Fruit fly (Drosophila melanogaster) whole organism, pupa: ENCODE data around the gene NijA.

Experiments used
- CG10348 ChIP-seq: fragments of 200-800 bp; sonication (Bioruptor generic); IDR thresholded peaks from 2 replicates; pipeline ENCODE4 v1.3.6; 2022; ENCODE audit warnings: missing biosample characterization, missing genetic modification characterization
- CG12605 ChIP-seq: fragments of 200-800 bp; sonication (Bioruptor generic); IDR thresholded peaks from 2 replicates; pipeline ENCODE4 v1.3.6; 2022; ENCODE audit warnings: missing biosample characterization, missing genetic modification characterization
- CG13204 ChIP-seq: fragments of 200-800 bp; sonication (Bioruptor generic); optimal IDR thresholded peaks from 2 replicates; lab custom pipeline; 2018; ENCODE audit warnings: missing biosample characterization, mild to moderate bottlenecking, missing genetic modification characterization, moderate library complexity
- CG14655 ChIP-seq: fragments of 200-800 bp; sonication (Bioruptor generic); optimal IDR thresholded peaks from 3 replicates; lab custom pipeline; 2017; ENCODE audit warnings: mild to moderate bottlenecking, missing biosample characterization, missing genetic modification reagents, missing genetic modification characterization
- CG15710 ChIP-seq: fragments of 200-800 bp; sonication (Bioruptor generic); optimal IDR thresholded peaks from 2 replicates; lab custom pipeline; 2018; ENCODE audit warnings: missing biosample characterization, mild to moderate bottlenecking, missing genetic modification characterization, moderate library complexity
- CG17806 ChIP-seq: fragments of 200-800 bp; sonication (Bioruptor generic); optimal IDR thresholded peaks from 2 replicates; lab custom pipeline; 2018; ENCODE audit warnings: missing biosample characterization, mild to moderate bottlenecking, missing genetic modification characterization, moderate library complexity
- CG32121 ChIP-seq: fragments of 200-800 bp; sonication (Bioruptor generic); IDR thresholded peaks from 2 replicates; pipeline ENCODE4 v1.3.6; 2022; ENCODE audit warnings: missing biosample characterization, missing genetic modification characterization
- CG34367 ChIP-seq: fragments of 200-800 bp; sonication (Bioruptor generic); optimal IDR thresholded peaks from 2 replicates; lab custom pipeline; 2018; ENCODE audit warnings: missing biosample characterization, mild to moderate bottlenecking, missing genetic modification characterization
- CG4496 ChIP-seq: fragments of 200-800 bp; sonication (Bioruptor generic); IDR thresholded peaks from 3 replicates; pipeline ENCODE4 v1.3.6; 2022; ENCODE audit warnings: missing biosample characterization, missing genetic modification characterization
- CG8159 ChIP-seq: fragments of 200-800 bp; sonication (Bioruptor generic); optimal IDR thresholded peaks from 3 replicates; lab custom pipeline; 2018; ENCODE audit warnings: missing biosample characterization, mild to moderate bottlenecking, missing genetic modification characterization, moderate library complexity
- CG8301 ChIP-seq: fragments of 200-800 bp; sonication (Bioruptor generic); optimal IDR thresholded peaks from 2 replicates; lab custom pipeline; 2018; ENCODE audit warnings: missing biosample characterization, mild to moderate bottlenecking, missing genetic modification characterization
- CG9948 ChIP-seq: fragments of 200-800 bp; sonication (Bioruptor generic); optimal IDR thresholded peaks from 2 replicates; lab custom pipeline; 2018; ENCODE audit warnings: missing biosample characterization, mild to moderate bottlenecking, missing genetic modification characterization, moderate library complexity
- D1 ChIP-seq: fragments of 200-800 bp; sonication (Bioruptor generic); optimal IDR thresholded peaks from 2 replicates; lab custom pipeline; 2018; ENCODE audit warnings: missing biosample characterization, mild to moderate bottlenecking, missing genetic modification characterization, moderate library complexity
- EcR ChIP-seq: fragments of 200-800 bp; sonication (Bioruptor generic); optimal IDR thresholded peaks from 3 replicates; lab custom pipeline; 2019; ENCODE audit warnings: missing biosample characterization, missing genetic modification characterization, mild to moderate bottlenecking, moderate library complexity, missing genetic modification reagents
- Ets98B ChIP-seq: fragments of 200-800 bp; sonication (Bioruptor generic); IDR thresholded peaks from 2 replicates; pipeline ENCODE4 v1.3.6; 2022; ENCODE audit warnings: missing biosample characterization, missing genetic modification characterization
- Pif1A ChIP-seq: fragments of 200-800 bp; sonication (Bioruptor generic); optimal IDR thresholded peaks from 3 replicates; lab custom pipeline; 2016; ENCODE audit warnings: missing biosample characterization, missing genetic modification characterization
- Pif1B ChIP-seq: fragments of 200-800 bp; sonication (Bioruptor generic); optimal IDR thresholded peaks from 3 replicates; lab custom pipeline; 2016; ENCODE audit warnings: missing biosample characterization, missing genetic modification characterization
- Snoo ChIP-seq: fragments of 200-800 bp; sonication (Bioruptor generic); optimal IDR thresholded peaks from 3 replicates; lab custom pipeline; 2017; ENCODE audit warnings: missing biosample characterization, mild to moderate bottlenecking, missing genetic modification characterization, inconsistent platforms
- fd96Ca ChIP-seq: fragments of 200-800 bp; sonication (Bioruptor generic); IDR thresholded peaks from 3 replicates; pipeline ENCODE4 v1.3.6; 2022; ENCODE audit warnings: missing biosample characterization, missing genetic modification characterization
- gl ChIP-seq: fragments of 200-800 bp; sonication (Bioruptor generic); optimal IDR thresholded peaks from 2 replicates; lab custom pipeline; 2018; ENCODE audit warnings: missing biosample characterization, mild to moderate bottlenecking, missing genetic modification characterization
- rn ChIP-seq: fragments of 200-800 bp; sonication (Bioruptor generic); IDR thresholded peaks from 2 replicates; pipeline ENCODE4 v1.3.6; 2022; ENCODE audit warnings: missing biosample characterization, missing genetic modification characterization

The NijA gene

dm6 chr3L:10719771-10720170, 23.1 kb upstream of the NijA start:
- TF ChIP-seq CG8159 (peak; percentile 71), CG14655 (peak; percentile 39), CG9948 (tag; lab: Kevin White, UChicago) (peak; percentile 33), rn (GFP tag; lab: Robert Waterston, UW) (no peak), CG15710 (tag; lab: Kevin White, UChicago) (peak; percentile 16)

DNA sequence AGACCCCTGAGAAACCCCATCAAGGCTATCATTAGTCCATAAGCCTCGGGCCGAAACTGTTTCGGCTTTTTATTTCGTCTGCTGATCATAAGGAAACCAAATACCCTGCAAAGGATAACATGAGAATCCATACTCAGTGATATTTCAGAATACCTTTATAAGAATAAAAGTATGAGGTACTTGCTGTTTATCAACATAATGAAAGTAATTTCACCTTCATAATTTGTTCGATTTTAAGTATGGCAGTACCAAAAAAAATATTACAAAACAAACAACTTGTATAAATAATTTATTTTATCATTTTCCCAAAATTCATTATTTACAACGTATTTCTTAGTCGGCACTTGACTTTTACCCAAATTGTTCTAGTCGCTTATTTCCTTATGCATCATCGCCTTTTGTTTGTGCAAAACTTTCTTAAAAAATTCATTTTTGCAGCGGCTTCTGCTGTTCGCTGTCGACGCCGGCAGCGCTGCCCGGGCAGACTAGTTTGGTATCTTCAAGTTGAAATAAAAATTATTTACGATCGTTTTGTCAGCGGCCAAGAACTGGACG, 19.7 kb upstream of the NijA start:
- peak; percentile 69 for TF ChIP-seq CG14655
- TF ChIP-seq rn (GFP tag; lab: Robert Waterston, UW) = no peak
- TF ChIP-seq Snoo = no peak
- no peak for TF ChIP-seq fd96Ca
- peak; percentile 26 for TF ChIP-seq CG15710 (tag; lab: Kevin White, UChicago)
- TF ChIP-seq CG17806 (tag; lab: Kevin White, UChicago) = peak; percentile 44
- no peak for TF ChIP-seq CG10348 (GFP tag; lab: Robert Waterston, UW)
- peak; percentile 63 for TF ChIP-seq CG8159
- TF ChIP-seq CG4496 (GFP tag; lab: Robert Waterston, UW) = no peak
- no peak for TF ChIP-seq gl (tag; lab: Kevin White, UChicago)
- no peak for TF ChIP-seq CG12605
- TF ChIP-seq CG8301 (tag; lab: Kevin White, UChicago) = peak; percentile 40
- TF ChIP-seq EcR = no peak
- TF ChIP-seq Pif1A (GFP tag; lab: Kevin White, UChicago) = no peak
- peak; percentile 22 for TF ChIP-seq CG34367 (tag; lab: Kevin White, UChicago)
- no peak for TF ChIP-seq CG13204
- TF ChIP-seq CG9948 (tag; lab: Kevin White, UChicago) = peak; percentile 41
- TF ChIP-seq, all 21 proteins: peak for 7

dm6 chr3L:10715748-10716147, 19.1 kb upstream of the NijA start:
- TF ChIP-seq CG8159 (no peak), fd96Ca (no peak), CG12605 (no peak), CG10348 (GFP tag; lab: Robert Waterston, UW) (no peak), rn (GFP tag; lab: Robert Waterston, UW) (no peak), Snoo (no peak), CG9948 (tag; lab: Kevin White, UChicago) (no peak), CG17806 (tag; lab: Kevin White, UChicago) (no peak), CG15710 (tag; lab: Kevin White, UChicago) (no peak), D1 (tag; lab: Kevin White, UChicago) (no peak), Pif1A (GFP tag; lab: Kevin White, UChicago) (no peak), CG32121 (no peak), CG8301 (tag; lab: Kevin White, UChicago) (no peak), EcR (peak; percentile 92), CG34367 (tag; lab: Kevin White, UChicago) (no peak), CG4496 (GFP tag; lab: Robert Waterston, UW) (0 out of 3 replicates have a peak, but pooled peaks have one; percentile 17), gl (tag; lab: Kevin White, UChicago) (no peak), Pif1B (GFP tag; lab: Kevin White, UChicago) (no peak), Ets98B (no peak), CG13204 (peak; percentile 1), CG14655 (no peak)

DNA sequence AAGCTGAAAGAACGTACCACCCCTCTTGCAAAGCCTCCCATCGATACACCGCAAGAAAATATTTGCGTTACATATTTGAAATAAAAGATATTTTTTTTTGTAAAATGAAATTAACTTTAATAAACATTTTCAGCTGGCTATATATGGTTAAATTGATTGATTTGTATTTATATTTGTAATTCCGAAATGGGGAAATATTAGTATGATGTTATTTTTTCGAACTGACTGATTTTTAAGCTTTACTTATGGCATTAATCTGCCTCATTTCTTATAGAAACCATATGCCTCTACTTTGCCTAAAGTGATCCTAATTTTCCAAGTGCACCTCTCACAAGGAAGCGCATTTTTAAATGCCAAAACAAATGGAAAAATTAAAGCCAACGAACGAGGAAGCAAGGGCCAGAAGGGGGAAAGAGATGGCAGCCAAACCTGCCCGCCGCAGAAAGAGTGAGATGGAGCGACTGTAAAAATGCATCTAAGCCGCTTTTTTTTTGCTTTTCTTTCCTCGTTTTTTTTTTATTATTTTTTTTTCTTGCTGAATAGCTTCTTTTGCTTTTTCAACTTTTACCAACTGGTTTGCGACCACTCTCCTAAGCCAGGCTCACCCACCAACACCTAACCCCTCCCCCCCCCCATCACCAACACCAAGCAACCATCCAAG, 16.9 kb upstream of the NijA start:
- TF ChIP-seq CG12605 (peak; percentile 96), CG8301 (tag; lab: Kevin White, UChicago) (peak; percentile 82), EcR (no peak), Pif1A (GFP tag; lab: Kevin White, UChicago) (peak; percentile 76), CG34367 (tag; lab: Kevin White, UChicago) (peak; percentile 2), CG15710 (tag; lab: Kevin White, UChicago) (peak; percentile 45), CG8159 (peak; percentile 66), gl (tag; lab: Kevin White, UChicago) (no peak), CG17806 (tag; lab: Kevin White, UChicago) (peak; percentile 52), CG10348 (GFP tag; lab: Robert Waterston, UW) (no peak), fd96Ca (peak; percentile 87), CG9948 (tag; lab: Kevin White, UChicago) (peak; percentile 61), rn (GFP tag; lab: Robert Waterston, UW) (peak; percentile 68), CG32121 (peak; percentile 78), CG13204 (no peak), Snoo (peak; percentile 73), D1 (tag; lab: Kevin White, UChicago) (peak; percentile 60), CG4496 (GFP tag; lab: Robert Waterston, UW) (peak; percentile 93), Pif1B (GFP tag; lab: Kevin White, UChicago) (peak; percentile 70), CG14655 (peak; percentile 95), Ets98B (peak; percentile 90)
- TF ChIP-seq, all 21 proteins: peak for 17

- TF ChIP-seq CG32121 (no peak), CG4496 (GFP tag; lab: Robert Waterston, UW) (peak; percentile 49; the same call in 1 of the 3 replicates)
Measured at dm6 chr3L:10712005-10712404, 15.3 kb upstream of the NijA start.

- TF ChIP-seq fd96Ca = no peak
- peak; percentile 17 for TF ChIP-seq CG14655
- no peak for TF ChIP-seq CG13204
- peak; percentile 36 for TF ChIP-seq EcR
- TF ChIP-seq CG34367 (tag; lab: Kevin White, UChicago) = peak; percentile 23
- TF ChIP-seq Pif1B (GFP tag; lab: Kevin White, UChicago) = peak; percentile 52
- TF ChIP-seq CG10348 (GFP tag; lab: Robert Waterston, UW) = no peak
- no peak for TF ChIP-seq CG8301 (tag; lab: Kevin White, UChicago)
- no peak for TF ChIP-seq D1 (tag; lab: Kevin White, UChicago)
- TF ChIP-seq CG9948 (tag; lab: Kevin White, UChicago) = peak; percentile 69
- no peak for TF ChIP-seq Pif1A (GFP tag; lab: Kevin White, UChicago)
- no peak for TF ChIP-seq gl (tag; lab: Kevin White, UChicago)
- TF ChIP-seq CG15710 (tag; lab: Kevin White, UChicago) = peak; percentile 75
- peak; percentile 36; the same call in 1 of the 3 replicates for TF ChIP-seq CG4496 (GFP tag; lab: Robert Waterston, UW)
- TF ChIP-seq CG8159 = peak; percentile 81
- no peak for TF ChIP-seq rn (GFP tag; lab: Robert Waterston, UW)
- TF ChIP-seq CG17806 (tag; lab: Kevin White, UChicago) = peak; percentile 61
- no peak for TF ChIP-seq Ets98B
- no peak for TF ChIP-seq CG12605
- TF ChIP-seq Snoo = peak; percentile 64
- TF ChIP-seq CG32121 = no peak
Measured at dm6 chr3L:10711352-10711751, 14.7 kb upstream of the NijA start.
